Worm (Caenorhabditis elegans): Measurements from ENCODE around the gene parg-2.

ce11 chrIV:8739294-8739693 is 24.4 kb upstream of the parg-2 start, which contains the start of gene F21D5.5:
- TF ChIP-seq fkh-10 (GFP tag; optimal IDR thresholded peaks at IDR 0.05) (no peak), hlh-6 (tag; optimal IDR thresholded peaks at IDR 0.05) (no peak), sox-4 (tag; optimal IDR thresholded peaks at IDR 0.05) (no peak), hlh-30 (tag; optimal IDR thresholded peaks at IDR 0.05; ENCODE audit: insufficient read depth) (no peak), nfya-1 (tag; optimal IDR thresholded peaks at IDR 0.05) (no peak), pqm-1 (tag; optimal IDR thresholded peaks at IDR 0.05) (no peak), ceh-22 (tag; optimal IDR thresholded peaks at IDR 0.05) (no peak), ama-1 (optimal IDR thresholded peaks at IDR 0.05) (no peak), ceh-30 (tag; optimal IDR thresholded peaks at IDR 0.05) (no peak)
